Worm (Caenorhabditis elegans) whole organism, young adult: ENCODE results near the gene trpp-9.

ENCODE experiments used
- B0035.1 ChIP-seq: sonication (generic microtip); optimal IDR thresholded peaks from 2 replicates; lab custom pipeline; 2016; ENCODE audit warnings: missing genetic modification characterization, mild to moderate bottlenecking, missing compliant biosample characterization, missing genotype, missing genetic modification reagents
- B0261.1 ChIP-seq: sonication (generic microtip); optimal IDR thresholded peaks from 2 replicates; lab custom pipeline; 2016; ENCODE audit warnings: mild to moderate bottlenecking, missing genetic modification characterization, moderate library complexity, missing compliant biosample characterization
- B0336.3 ChIP-seq: fragments of 200-800 bp; sonication (Bioruptor generic); IDR thresholded peaks from 2 replicates; pipeline ENCODE4 v1.3.6; 2022; ENCODE audit warnings: missing genetic modification characterization, missing compliant biosample characterization
- F10E7.11 ChIP-seq: sonication (generic microtip); optimal IDR thresholded peaks from 2 replicates; lab custom pipeline; 2017; ENCODE audit warnings: mild to moderate bottlenecking, missing genetic modification characterization, moderate library complexity, missing compliant biosample characterization
- F33H1.4 ChIP-seq: fragments of 200-800 bp; sonication (Bioruptor generic); IDR thresholded peaks from 2 replicates; pipeline ENCODE4 v1.3.6; 2022; ENCODE audit warnings: missing genetic modification reagents, missing genetic modification characterization, missing compliant biosample characterization
- K11D2.4 ChIP-seq: fragments of 200-800 bp; sonication (Bioruptor generic); IDR thresholded peaks from 2 replicates; pipeline ENCODE4 v1.3.6; 2022; ENCODE audit warnings: missing genetic modification reagents, missing genetic modification characterization, missing compliant biosample characterization
- Y53G8AR.9 ChIP-seq: fragments of 200-800 bp; sonication (Bioruptor generic); conservative IDR thresholded peaks from 2 replicates; pipeline ENCODE4 v1.3.6; 2022; ENCODE audit warnings: missing genetic modification reagents, missing genetic modification characterization, missing compliant biosample characterization
- Y56A3A.18 ChIP-seq: fragments of 200-800 bp; sonication (Bioruptor generic); IDR thresholded peaks from 2 replicates; pipeline ENCODE4 v1.3.6; 2022; ENCODE audit warnings: missing genetic modification reagents, missing genetic modification characterization, missing compliant biosample characterization
- aptf-2 ChIP-seq: fragments of 200-800 bp; sonication (Bioruptor generic); conservative IDR thresholded peaks from 2 replicates; pipeline ENCODE4 v1.3.6; 2022; ENCODE audit warnings: missing genetic modification reagents, missing genetic modification characterization, missing compliant biosample characterization
- attf-5 ChIP-seq: fragments of 200-800 bp; sonication (Bioruptor generic); optimal IDR thresholded peaks from 2 replicates; lab custom pipeline; 2018; ENCODE audit warnings: mild to moderate bottlenecking, missing genetic modification characterization, missing compliant biosample characterization
- attf-6 ChIP-seq: fragments of 200-800 bp; sonication (Bioruptor generic); IDR thresholded peaks from 2 replicates; pipeline ENCODE4 v1.3.6; 2022; ENCODE audit warnings: missing genetic modification reagents, missing genetic modification characterization, missing compliant biosample characterization
- bed-1 ChIP-seq: fragments of 200-800 bp; sonication (Bioruptor generic); IDR thresholded peaks from 2 replicates; pipeline ENCODE4 v1.3.6; 2022; ENCODE audit warnings: missing genetic modification reagents, missing genetic modification characterization, missing compliant biosample characterization
- bed-2 ChIP-seq: fragments of 200-800 bp; sonication (Bioruptor generic); IDR thresholded peaks from 2 replicates; pipeline ENCODE4 v1.3.6; 2022; ENCODE audit warnings: missing genetic modification reagents, missing genetic modification characterization, missing compliant biosample characterization
- ccch-3 ChIP-seq: fragments of 200-800 bp; sonication (Bioruptor generic); optimal IDR thresholded peaks from 2 replicates; lab custom pipeline; 2018; ENCODE audit warnings: mild to moderate bottlenecking, missing genetic modification characterization, missing compliant biosample characterization
- ceh-79 ChIP-seq: sonication (generic microtip); optimal IDR thresholded peaks from 2 replicates; lab custom pipeline; 2017; ENCODE audit warnings: mild to moderate bottlenecking, missing genetic modification characterization, missing compliant biosample characterization
- dox-1 ChIP-seq: fragments of 200-800 bp; sonication (Bioruptor generic); IDR thresholded peaks from 2 replicates; pipeline ENCODE4 v1.3.6; 2022; ENCODE audit warnings: missing genetic modification reagents, missing genetic modification characterization, missing compliant biosample characterization
- ekl-4 ChIP-seq: fragments of 200-800 bp; sonication (Bioruptor generic); IDR thresholded peaks from 2 replicates; pipeline ENCODE4 v1.3.6; 2022; ENCODE audit warnings: missing genetic modification reagents, missing genetic modification characterization, missing compliant biosample characterization
- ets-4 ChIP-seq: fragments of 200-800 bp; sonication (Bioruptor generic); optimal IDR thresholded peaks from 2 replicates; lab custom pipeline; 2018; ENCODE audit warnings: mild to moderate bottlenecking, missing genetic modification characterization, missing compliant biosample characterization
- gei-17 ChIP-seq: fragments of 200-800 bp; sonication (Bioruptor generic); optimal IDR thresholded peaks from 2 replicates; lab custom pipeline; 2018; ENCODE audit warnings: mild to moderate bottlenecking, missing genetic modification characterization, missing compliant biosample characterization
- hlh-12 ChIP-seq: sonication (generic microtip); optimal IDR thresholded peaks from 2 replicates; lab custom pipeline; 2016; ENCODE audit warnings: missing genetic modification characterization, missing compliant biosample characterization
- hmg-1.2 ChIP-seq: fragments of 200-800 bp; sonication (Bioruptor generic); IDR thresholded peaks from 2 replicates; pipeline ENCODE4 v1.3.6; 2022; ENCODE audit warnings: missing genetic modification reagents, missing genetic modification characterization, missing compliant biosample characterization
- let-607 ChIP-seq, 2 experiments: fragments of 200-800 bp in 1 of 2; sonication (Bioruptor generic) in 1 of 2; sonication (generic microtip) in 1 of 2; optimal IDR thresholded peaks; 2 replicates each; lab custom pipeline; 2016 to 2018; ENCODE audit warnings: mild to moderate bottlenecking in 2 of 2, missing compliant biosample characterization in 2 of 2, missing genetic modification characterization in 2 of 2, moderate library complexity in 2 of 2, missing genotype in 1 of 2
- lin-26 ChIP-seq: fragments of 200-800 bp; sonication (Bioruptor generic); IDR thresholded peaks from 2 replicates; pipeline ENCODE4 v1.3.6; 2022; ENCODE audit warnings: missing genetic modification reagents, missing genetic modification characterization, missing compliant biosample characterization
- lin-40 ChIP-seq: sonication (generic microtip); optimal IDR thresholded peaks from 2 replicates; lab custom pipeline; 2016; ENCODE audit warnings: missing genetic modification characterization, mild to moderate bottlenecking, missing compliant biosample characterization, missing genotype, missing genetic modification reagents
- lin-54 ChIP-seq: fragments of 200-800 bp; sonication (Bioruptor generic); optimal IDR thresholded peaks from 2 replicates; lab custom pipeline; 2018; ENCODE audit warnings: mild to moderate bottlenecking, missing genetic modification characterization, missing compliant biosample characterization
- lir-1 ChIP-seq: fragments of 200-800 bp; sonication (Bioruptor generic); conservative IDR thresholded peaks from 2 replicates; pipeline ENCODE4 v1.3.6; 2022; ENCODE audit warnings: missing genetic modification reagents, missing genetic modification characterization, missing compliant biosample characterization
- lsl-1 ChIP-seq: fragments of 200-800 bp; sonication (Bioruptor generic); optimal IDR thresholded peaks from 2 replicates; lab custom pipeline; 2018; ENCODE audit warnings: mild to moderate bottlenecking, missing genetic modification characterization, moderate library complexity, missing compliant biosample characterization
- madf-3 ChIP-seq: fragments of 200-800 bp; sonication (Bioruptor generic); IDR thresholded peaks from 2 replicates; pipeline ENCODE4 v1.3.6; 2022; ENCODE audit warnings: missing genetic modification reagents, missing genetic modification characterization, missing compliant biosample characterization
- madf-8 ChIP-seq: fragments of 200-800 bp; sonication (Bioruptor generic); conservative IDR thresholded peaks from 2 replicates; pipeline ENCODE4 v1.3.6; 2022; ENCODE audit warnings: missing genetic modification reagents, missing genetic modification characterization, missing compliant biosample characterization
- mcd-1 ChIP-seq: fragments of 200-800 bp; sonication (Bioruptor generic); IDR thresholded peaks from 2 replicates; pipeline ENCODE4 v1.3.6; 2022; ENCODE audit warnings: missing genetic modification reagents, missing genetic modification characterization, missing compliant biosample characterization
- nfya-1 ChIP-seq: sonication (generic microtip); optimal IDR thresholded peaks from 2 replicates; lab custom pipeline; 2017; ENCODE audit warnings: antibody characterized with exemption, missing compliant biosample characterization, missing genetic modification characterization, borderline replicate concordance; ENCODE audit not compliant: insufficient read depth
- nfyb-1 ChIP-seq: fragments of 200-800 bp; sonication (Bioruptor generic); IDR thresholded peaks from 2 replicates; pipeline ENCODE4 v1.3.6; 2022; ENCODE audit warnings: missing genetic modification reagents, missing genetic modification characterization, missing compliant biosample characterization
- nhr-120 ChIP-seq: fragments of 200-800 bp; sonication (Bioruptor generic); IDR thresholded peaks from 2 replicates; pipeline ENCODE4 v1.3.6; 2022; ENCODE audit warnings: missing genetic modification characterization, missing compliant biosample characterization
- nhr-27 ChIP-seq: fragments of 200-800 bp; sonication (Bioruptor generic); optimal IDR thresholded peaks from 2 replicates; lab custom pipeline; 2018; ENCODE audit warnings: mild to moderate bottlenecking, missing genetic modification characterization, moderate library complexity, missing compliant biosample characterization
- nhr-80 ChIP-seq: sonication (generic microtip); optimal IDR thresholded peaks from 2 replicates; lab custom pipeline; 2016; ENCODE audit warnings: missing genetic modification characterization, missing compliant biosample characterization
- nhr-90 ChIP-seq: sonication (generic microtip); optimal IDR thresholded peaks from 2 replicates; lab custom pipeline; 2016; ENCODE audit warnings: missing genotype, mild to moderate bottlenecking, missing genetic modification characterization, missing compliant biosample characterization
- pbrm-1 ChIP-seq: fragments of 200-800 bp; sonication (Bioruptor generic); IDR thresholded peaks from 2 replicates; pipeline ENCODE4 v1.3.6; 2022; ENCODE audit warnings: missing genetic modification reagents, missing genetic modification characterization, missing compliant biosample characterization
- pha-4 ChIP-seq: fragments of 150-350 bp; sonication (generic microtip); optimal IDR thresholded peaks from 2 replicates; lab custom pipeline; 2014; ENCODE audit warnings: missing biosample characterization, missing genetic modification reagents, missing genetic modification characterization
- rcor-1 ChIP-seq: fragments of 200-800 bp; sonication (Bioruptor generic); IDR thresholded peaks from 2 replicates; pipeline ENCODE4 v1.3.6; 2022; ENCODE audit warnings: missing genetic modification reagents, missing genetic modification characterization, missing compliant biosample characterization
- sea-2 ChIP-seq: fragments of 200-800 bp; sonication (Bioruptor generic); IDR thresholded peaks from 2 replicates; pipeline ENCODE4 v1.3.6; 2022; ENCODE audit warnings: missing genetic modification characterization, missing compliant biosample characterization
- snpc-1.1 ChIP-seq: sonication (generic microtip); optimal IDR thresholded peaks from 2 replicates; lab custom pipeline; 2017; ENCODE audit warnings: missing genetic modification characterization, mild to moderate bottlenecking, missing compliant biosample characterization, antibody characterized with exemption, moderate library complexity, missing genotype, missing genetic modification reagents; ENCODE audit not compliant: insufficient read depth
- somi-1 ChIP-seq: fragments of 200-800 bp; sonication (Bioruptor generic); optimal IDR thresholded peaks from 2 replicates; lab custom pipeline; 2018; ENCODE audit warnings: mild to moderate bottlenecking, missing genetic modification characterization, missing compliant biosample characterization
- tbp1 ChIP-seq: fragments of 200-800 bp; sonication (Bioruptor generic); optimal IDR thresholded peaks from 2 replicates; lab custom pipeline; 2018; ENCODE audit warnings: mild to moderate bottlenecking, missing genetic modification characterization, missing compliant biosample characterization
- unc-62 ChIP-seq: fragments of 150-350 bp; optimal IDR thresholded peaks from 2 replicates; lab custom pipeline; 2014; ENCODE audit warnings: missing biosample characterization, missing genetic modification reagents, missing genetic modification characterization
- ztf-18 ChIP-seq: sonication (generic microtip); optimal IDR thresholded peaks from 2 replicates; lab custom pipeline; 2016; ENCODE audit warnings: missing genotype, mild to moderate bottlenecking, missing genetic modification characterization, missing compliant biosample characterization
- ztf-22 ChIP-seq: fragments of 200-800 bp; sonication (Bioruptor generic); optimal IDR thresholded peaks from 2 replicates; lab custom pipeline; 2018; ENCODE audit warnings: mild to moderate bottlenecking, missing genetic modification characterization, moderate library complexity, missing compliant biosample characterization
- ztf-25 ChIP-seq: fragments of 200-800 bp; sonication (Bioruptor generic); IDR thresholded peaks from 2 replicates; pipeline ENCODE4 v1.3.6; 2022; ENCODE audit warnings: missing genetic modification reagents, missing genetic modification characterization, missing compliant biosample characterization

trpp-9 gene

ce11 chrX:11546445-11547275 lies 17.1 kb upstream of the trpp-9 start, which contains the start of gene selt-1.1 (continued):
- TF ChIP-seq K11D2.4 (GFP tag; lab: Robert Waterston, UW) (no peak), nhr-120 (GFP tag; lab: Robert Waterston, UW) (no peak), nfyb-1 (0 out of 2 replicates have a peak, but pooled peaks have one; percentile 21), ccch-3 (GFP tag; lab: Kevin White, UChicago) (no peak), aptf-2 (GFP tag; lab: Robert Waterston, UW) (no peak), let-607 (tag; optimal IDR thresholded peaks at IDR 0.05; lab: Kevin White, UChicago) (peak; percentile 43 to 68), lin-54 (GFP tag; lab: Kevin White, UChicago) (no peak), ekl-4 (GFP tag; lab: Robert Waterston, UW) (no peak), ztf-25 (no peak), lin-26 (GFP tag; lab: Robert Waterston, UW) (peak; percentile 42; the same call in 1 of the 2 replicates), B0336.3 (GFP tag; lab: Robert Waterston, UW) (peak; percentile 65; the same call in 1 of the 2 replicates), hlh-12 (tag; lab: Kevin White, UChicago) (no peak), pbrm-1 (GFP tag; lab: Robert Waterston, UW) (peak; percentile 32; the same call in 1 of the 2 replicates), unc-62 (peak; percentile 26), Y53G8AR.9 (GFP tag; lab: Robert Waterston, UW) (no peak), F10E7.11 (tag; lab: Kevin White, UChicago) (no peak), ztf-22 (no peak), madf-3 (GFP tag; lab: Robert Waterston, UW) (no peak), rcor-1 (GFP tag; lab: Robert Waterston, UW) (peak; percentile 56; the same call in 1 of the 2 replicates), lin-40 (peak; percentile 65), sea-2 (GFP tag; lab: Robert Waterston, UW) (no peak), attf-5 (GFP tag; lab: Kevin White, UChicago) (peak; percentile 57), nhr-90 (peak; percentile 7), lir-1 (GFP tag; lab: Robert Waterston, UW) (no peak), attf-6 (GFP tag; lab: Robert Waterston, UW) (no peak), pha-4 (tag; lab: Kevin White, UChicago) (no peak), tbp1 (no peak), bed-2 (GFP tag; lab: Robert Waterston, UW) (0 out of 2 replicates have a peak, but pooled peaks have one; percentile 28), B0035.1 (tag; lab: Kevin White, UChicago) (no peak), B0261.1 (tag; lab: Kevin White, UChicago) (no peak), nhr-27 (no peak), nfya-1 (no peak), bed-1 (GFP tag; lab: Robert Waterston, UW) (no peak), hmg-1.2 (GFP tag; lab: Robert Waterston, UW) (peak; percentile 96), dox-1 (peak; percentile 89), gei-17 (GFP tag; lab: Kevin White, UChicago) (peak; percentile 31), nhr-80 (tag; lab: Kevin White, UChicago) (peak; percentile 98), somi-1 (GFP tag; lab: Kevin White, UChicago) (no peak), ets-4 (peak; percentile 85), lsl-1 (no peak), F33H1.4 (no peak), Y56A3A.18 (GFP tag; lab: Robert Waterston, UW) (0 out of 2 replicates have a peak, but pooled peaks have one; percentile 27), madf-8 (GFP tag; lab: Robert Waterston, UW) (no peak), mcd-1 (GFP tag; lab: Robert Waterston, UW) (no peak; the same call in 1 of the 2 replicates), ztf-18 (tag; lab: Kevin White, UChicago) (peak; percentile 16), snpc-1.1 (tag; lab: Kevin White, UChicago) (no peak), ceh-79 (tag; lab: Kevin White, UChicago) (no peak)
